Worm (Caenorhabditis elegans) whole organism, L4 larva: ENCODE results near the gene F52E10.4.

Source experiments
- T26A8.4 ChIP-seq: fragments of 200-800 bp; sonication (Bioruptor generic); IDR thresholded peaks from 2 replicates; pipeline ENCODE4 v1.3.6; 2022; ENCODE audit warnings: missing genetic modification characterization, missing compliant biosample characterization
- Y48G9A.11 ChIP-seq: fragments of 200-800 bp; sonication (Bioruptor generic); IDR thresholded peaks from 2 replicates; pipeline ENCODE4 v1.3.6; 2022; ENCODE audit warnings: missing genetic modification reagents, missing genetic modification characterization, missing compliant biosample characterization
- Y75B8A.6 ChIP-seq: fragments of 200-800 bp; sonication (Bioruptor generic); IDR thresholded peaks from 2 replicates; pipeline ENCODE4 v1.3.6; 2022; ENCODE audit warnings: missing genetic modification reagents, missing genetic modification characterization, missing compliant biosample characterization
- attf-4 ChIP-seq: sonication (generic microtip); optimal IDR thresholded peaks from 3 replicates; lab custom pipeline; 2017; ENCODE audit warnings: missing biosample characterization, missing genetic modification characterization
- ceh-20 ChIP-seq: fragments of 200-800 bp; sonication (Bioruptor generic); IDR thresholded peaks from 2 replicates; pipeline ENCODE4 v1.3.6; 2022; ENCODE audit warnings: missing genetic modification reagents, missing genetic modification characterization, missing compliant biosample characterization
- ceh-44 ChIP-seq: fragments of 200-800 bp; sonication (Bioruptor generic); IDR thresholded peaks from 2 replicates; pipeline ENCODE4 v1.3.6; 2022; ENCODE audit warnings: missing genetic modification reagents, missing genetic modification characterization, missing compliant biosample characterization
- ceh-62 ChIP-seq: sonication (generic microtip); optimal IDR thresholded peaks from 2 replicates; lab custom pipeline; 2017; ENCODE audit warnings: missing biosample characterization, missing genetic modification characterization
- cey-2 ChIP-seq: sonication (generic microtip); optimal IDR thresholded peaks from 3 replicates; lab custom pipeline; 2017; ENCODE audit warnings: missing genetic modification characterization, mild to moderate bottlenecking, missing compliant biosample characterization, antibody characterized with exemption, borderline replicate concordance; ENCODE audit not compliant: insufficient read depth
- daf-12 ChIP-seq: fragments of 150-350 bp; optimal IDR thresholded peaks from 2 replicates; lab custom pipeline; 2014; ENCODE audit warnings: missing biosample characterization, missing genetic modification reagents, missing genetic modification characterization
- daf-16 ChIP-seq, 3 experiments: sonication (generic microtip); optimal IDR thresholded peaks; 2 replicates each; lab custom pipeline; 2016 to 2017; ENCODE audit warnings: missing genetic modification characterization in 3 of 3, missing genetic modification reagents in 3 of 3, mild to moderate bottlenecking in 2 of 3, missing compliant biosample characterization in 2 of 3, missing biosample characterization in 1 of 3, moderate library complexity in 1 of 3
- dmd-6 ChIP-seq: fragments of 200-800 bp; sonication (Bioruptor generic); IDR thresholded peaks from 2 replicates; pipeline ENCODE4 v1.3.6; 2022; ENCODE audit warnings: missing genetic modification reagents, missing genetic modification characterization, missing compliant biosample characterization
- dpl-1 ChIP-seq: fragments of 150-350 bp; optimal IDR thresholded peaks from 2 replicates; lab custom pipeline; 2014; ENCODE audit warnings: missing biosample characterization, missing genetic modification reagents, missing genetic modification characterization
- dve-1 ChIP-seq: sonication (generic microtip); optimal IDR thresholded peaks from 2 replicates; lab custom pipeline; 2017; ENCODE audit warnings: antibody characterized with exemption, mild to moderate bottlenecking, missing genetic modification characterization, missing compliant biosample characterization; ENCODE audit not compliant: insufficient read depth
- egl-27 ChIP-seq: sonication (generic microtip); optimal IDR thresholded peaks from 3 replicates; lab custom pipeline; 2017; ENCODE audit warnings: missing biosample characterization, missing genetic modification reagents, missing genetic modification characterization
- fos-1 ChIP-seq: fragments of 150-350 bp; optimal IDR thresholded peaks from 2 replicates; lab custom pipeline; 2014; ENCODE audit warnings: missing biosample characterization, missing genetic modification characterization
- hif-1 ChIP-seq, 2 experiments: sonication (generic microtip); optimal IDR thresholded peaks; 2 replicates each; lab custom pipeline; 2016 to 2017; ENCODE audit warnings: missing compliant biosample characterization in 2 of 2, missing genetic modification characterization in 2 of 2, missing genetic modification reagents in 2 of 2, missing genotype in 2 of 2, mild to moderate bottlenecking in 1 of 2
- hlh-11 ChIP-seq: fragments of 200-800 bp; sonication (Bioruptor generic); optimal IDR thresholded peaks from 2 replicates; lab custom pipeline; 2018; ENCODE audit warnings: mild to moderate bottlenecking, missing genetic modification characterization, missing compliant biosample characterization
- hlh-30 ChIP-seq: sonication (generic microtip); optimal IDR thresholded peaks from 2 replicates; lab custom pipeline; 2017; ENCODE audit warnings: antibody characterized with exemption, mild to moderate bottlenecking, missing genetic modification characterization, missing compliant biosample characterization; ENCODE audit not compliant: insufficient read depth
- hmg-1.1 ChIP-seq: fragments of 200-800 bp; sonication (Bioruptor generic); IDR thresholded peaks from 2 replicates; pipeline ENCODE4 v1.3.6; 2022; ENCODE audit warnings: missing genetic modification reagents, missing genetic modification characterization, missing compliant biosample characterization
- lsy-2 ChIP-seq, 2 experiments: fragments of 150-350 bp in 1 of 2; sonication (generic microtip) in 1 of 2; optimal IDR thresholded peaks; 2 replicates each; lab custom pipeline; 2014 to 2017; ENCODE audit warnings: missing biosample characterization in 2 of 2, missing genetic modification characterization in 2 of 2
- madf-5 ChIP-seq, 2 experiments: fragments of 200-800 bp; sonication (Bioruptor generic); IDR thresholded peaks; 2 replicates each; pipeline ENCODE4 v1.3.6; 2022; ENCODE audit warnings: missing compliant biosample characterization in 2 of 2, missing genetic modification characterization in 2 of 2
- madf-9 ChIP-seq: fragments of 200-800 bp; sonication (Bioruptor generic); conservative IDR thresholded peaks from 2 replicates; pipeline ENCODE4 v1.3.6; 2022; ENCODE audit warnings: missing genetic modification reagents, missing genetic modification characterization, missing compliant biosample characterization
- mdl-1 ChIP-seq, 2 experiments: fragments of 150-350 bp in 1 of 2; sonication (generic microtip) in 1 of 2; optimal IDR thresholded peaks; 2 replicates each; lab custom pipeline; 2014 to 2017; ENCODE audit warnings: missing biosample characterization in 2 of 2, missing genetic modification characterization in 2 of 2
- mep-1 ChIP-seq: fragments of 150-350 bp; sonication (generic microtip); optimal IDR thresholded peaks from 3 replicates; lab custom pipeline; 2014; ENCODE audit warnings: missing biosample characterization, missing genetic modification characterization
- mes-2 ChIP-seq: sonication (generic microtip); optimal IDR thresholded peaks from 2 replicates; lab custom pipeline; 2016; ENCODE audit warnings: missing genotype, mild to moderate bottlenecking, missing genetic modification characterization, missing compliant biosample characterization; ENCODE audit not compliant: poor library complexity, severe bottlenecking
- mxl-2 ChIP-seq: fragments of 200-800 bp; sonication (Bioruptor generic); conservative IDR thresholded peaks from 2 replicates; pipeline ENCODE4 v1.3.6; 2022; ENCODE audit warnings: missing genetic modification reagents, missing genetic modification characterization, missing compliant biosample characterization
- mxl-3 ChIP-seq: fragments of 200-800 bp; sonication (Bioruptor generic); optimal IDR thresholded peaks from 2 replicates; lab custom pipeline; 2018; ENCODE audit warnings: mild to moderate bottlenecking, missing genetic modification characterization, missing compliant biosample characterization
- nhr-10 ChIP-seq: fragments of 150-350 bp; optimal IDR thresholded peaks from 2 replicates; lab custom pipeline; 2014; ENCODE audit warnings: missing biosample characterization, missing genetic modification characterization
- nhr-102 ChIP-seq: sonication (generic microtip); optimal IDR thresholded peaks from 2 replicates; lab custom pipeline; 2016; ENCODE audit warnings: mild to moderate bottlenecking, missing genetic modification characterization, moderate library complexity, missing compliant biosample characterization
- nhr-11 ChIP-seq: fragments of 150-350 bp; optimal IDR thresholded peaks from 2 replicates; lab custom pipeline; 2014; ENCODE audit warnings: missing biosample characterization, missing genetic modification characterization
- nhr-111 ChIP-seq: fragments of 200-800 bp; sonication (Bioruptor generic); optimal IDR thresholded peaks from 2 replicates; lab custom pipeline; 2018; ENCODE audit warnings: mild to moderate bottlenecking, missing genetic modification characterization, missing compliant biosample characterization
- nhr-25 ChIP-seq: sonication (generic microtip); optimal IDR thresholded peaks from 2 replicates; lab custom pipeline; 2017; ENCODE audit warnings: missing genetic modification characterization, mild to moderate bottlenecking, missing compliant biosample characterization, antibody characterized with exemption, moderate library complexity, borderline replicate concordance; ENCODE audit not compliant: insufficient read depth
- nhr-28 ChIP-seq: fragments of 150-350 bp; optimal IDR thresholded peaks from 2 replicates; lab custom pipeline; 2014; ENCODE audit warnings: missing biosample characterization, missing genetic modification characterization
- nhr-6 ChIP-seq: fragments of 150-350 bp; optimal IDR thresholded peaks from 2 replicates; lab custom pipeline; 2014; ENCODE audit warnings: missing biosample characterization, missing genetic modification characterization
- pha-4 ChIP-seq, 2 experiments: fragments of 150-350 bp in 1 of 2; fragments of 200-800 bp in 1 of 2; sonication (Bioruptor generic) in 1 of 2; IDR thresholded peaks in 1 of 2; optimal IDR thresholded peaks in 1 of 2; 2 replicates each; pipeline versions ENCODE4 v1.3.6 to Lab custom; 2014 to 2022; ENCODE audit warnings: missing genetic modification characterization in 2 of 2, missing genetic modification reagents in 2 of 2, missing biosample characterization in 1 of 2, missing compliant biosample characterization in 1 of 2
- php-3 ChIP-seq: fragments of 200-800 bp; sonication (Bioruptor generic); IDR thresholded peaks from 2 replicates; pipeline ENCODE4 v1.3.6; 2022; ENCODE audit warnings: missing genetic modification reagents, missing genetic modification characterization, missing compliant biosample characterization
- pqm-1 ChIP-seq: sonication (generic microtip); optimal IDR thresholded peaks from 2 replicates; lab custom pipeline; 2017; ENCODE audit warnings: missing biosample characterization, missing genetic modification characterization
- rbr-2 ChIP-seq: sonication (generic microtip); optimal IDR thresholded peaks from 2 replicates; lab custom pipeline; 2016; ENCODE audit warnings: missing genotype, missing genetic modification characterization, missing compliant biosample characterization
- set-16 ChIP-seq: fragments of 200-800 bp; sonication (Bioruptor generic); IDR thresholded peaks from 2 replicates; pipeline ENCODE4 v1.3.6; 2022; ENCODE audit warnings: missing genetic modification reagents, missing genetic modification characterization, missing compliant biosample characterization
- skn-1 ChIP-seq: fragments of 150-350 bp; optimal IDR thresholded peaks from 2 replicates; lab custom pipeline; 2014; ENCODE audit warnings: missing biosample characterization, missing genetic modification characterization
- spr-1 ChIP-seq: sonication (generic microtip); optimal IDR thresholded peaks from 2 replicates; lab custom pipeline; 2016; ENCODE audit warnings: mild to moderate bottlenecking, missing genetic modification characterization, missing compliant biosample characterization
- unc-62 ChIP-seq, 3 experiments: fragments of 150-350 bp in 1 of 3; sonication (generic microtip); optimal IDR thresholded peaks in 2 of 3; peaks in 1 of 3; 1 replicate in 1 of 3; 2 replicates in 2 of 3; lab custom pipeline; 2014 to 2017; ENCODE audit warnings: missing biosample characterization in 3 of 3, missing genetic modification characterization in 3 of 3, missing genetic modification reagents in 3 of 3, missing genotype in 1 of 3
- vab-7 ChIP-seq: fragments of 200-800 bp; sonication (Bioruptor generic); IDR thresholded peaks from 2 replicates; pipeline ENCODE4 v1.3.6; 2022; ENCODE audit warnings: missing genetic modification reagents, missing genetic modification characterization, missing compliant biosample characterization
- zfp-2 ChIP-seq: sonication (generic microtip); optimal IDR thresholded peaks from 2 replicates; lab custom pipeline; 2016; ENCODE audit warnings: mild to moderate bottlenecking, missing genetic modification characterization, missing compliant biosample characterization
- zip-11 ChIP-seq: fragments of 200-800 bp; sonication (Bioruptor generic); IDR thresholded peaks from 2 replicates; pipeline ENCODE4 v1.3.6; 2022; ENCODE audit warnings: missing genetic modification characterization, missing compliant biosample characterization

Gene F52E10.4

ce11 chrX:16275255-16275813 lies 17.5 kb downstream of the F52E10.4 start, which contains the start of gene sdc-1:
sdc-1 (plus strand) TSS chrX:16275763.
- peak; percentile 30 for TF ChIP-seq mxl-3 (GFP tag; lab: Kevin White, UChicago)
- TF ChIP-seq daf-16 (GFP tag; optimal IDR thresholded peaks at IDR 0.05; lab: Kevin White, UChicago), result peak in 1 of 2 experiments; percentile 35
- peak; percentile 84 for TF ChIP-seq daf-16 (tag; optimal IDR thresholded peaks at IDR 0.05; lab: Kevin White, UChicago)
- no peak for TF ChIP-seq attf-4 (tag; lab: Kevin White, UChicago)
- no peak for TF ChIP-seq zfp-2
- peak; percentile 6 to 68 for TF ChIP-seq mdl-1 (tag; optimal IDR thresholded peaks at IDR 0.05; lab: Kevin White, UChicago)
- TF ChIP-seq ceh-62 (tag; lab: Kevin White, UChicago), result no peak
- peak; percentile 51; the same call in 1 of the 2 replicates for TF ChIP-seq hmg-1.1
- peak; percentile 62 for TF ChIP-seq hlh-11 (tag; lab: Kevin White, UChicago)
- no peak for TF ChIP-seq vab-7 (GFP tag; lab: Robert Waterston, UW)
- TF ChIP-seq hif-1 (tag; optimal IDR thresholded peaks at IDR 0.05; lab: Kevin White, UChicago), result peak in 1 of 2 experiments; percentile 50
- TF ChIP-seq daf-12 (tag; lab: Kevin White, UChicago), result no peak
- TF ChIP-seq set-16 (GFP tag; lab: Robert Waterston, UW), result peak; percentile 19; the same call in 1 of the 2 replicates
- 0 out of 2 replicates have a peak, but pooled peaks have one; percentile 12 for TF ChIP-seq madf-9
- no peak for TF ChIP-seq fos-1 (tag; lab: Kevin White, UChicago)
- TF ChIP-seq nhr-28, result peak; percentile 20
- peak; percentile 39 for TF ChIP-seq nhr-11
- no peak for TF ChIP-seq pha-4 (GFP tag; IDR thresholded peaks at IDR 0.05; lab: Robert Waterston, UW)
- TF ChIP-seq pha-4 (tag; optimal IDR thresholded peaks at IDR 0.05; lab: Kevin White, UChicago), result peak; percentile 30
- TF ChIP-seq spr-1 (tag; lab: Kevin White, UChicago), result no peak
- TF ChIP-seq dve-1 (tag; lab: Kevin White, UChicago), result peak; percentile 28
- TF ChIP-seq rbr-2 (tag; lab: Kevin White, UChicago), result peak; percentile 34
- TF ChIP-seq mep-1, result peak; percentile 67
- TF ChIP-seq Y48G9A.11 (GFP tag; lab: Robert Waterston, UW), result no peak
- peak; percentile 60 for TF ChIP-seq mes-2 (tag; lab: Kevin White, UChicago)
- peak; percentile 51 for TF ChIP-seq hlh-30
- TF ChIP-seq nhr-6 (tag; lab: Kevin White, UChicago), result peak; percentile 52
- no peak for TF ChIP-seq nhr-102 (tag; lab: Kevin White, UChicago)
- TF ChIP-seq nhr-10, result no peak
- TF ChIP-seq madf-5 (GFP tag; IDR thresholded peaks at IDR 0.05; lab: Robert Waterston, UW), result no peak
- no peak for TF ChIP-seq T26A8.4 (GFP tag; lab: Robert Waterston, UW)
- TF ChIP-seq dmd-6, result peak; percentile 26; the same call in 1 of the 2 replicates
- peak; percentile 70 for TF ChIP-seq dpl-1
- TF ChIP-seq, all 104 proteins: peak for 19

- peak; percentile 50 for TF ChIP-seq hlh-30
- peak; percentile 41 to 86 for TF ChIP-seq daf-16 (GFP tag; optimal IDR thresholded peaks at IDR 0.05; lab: Kevin White, UChicago)
- peak; percentile 56 for TF ChIP-seq daf-16 (tag; optimal IDR thresholded peaks at IDR 0.05; lab: Kevin White, UChicago)
- TF ChIP-seq cey-2 (tag; lab: Kevin White, UChicago), result no peak
- TF ChIP-seq php-3 (GFP tag; lab: Robert Waterston, UW), result peak; percentile 22; the same call in 1 of the 2 replicates
- peak; percentile 43 for TF ChIP-seq hlh-11 (tag; lab: Kevin White, UChicago)
- TF ChIP-seq ceh-20 (GFP tag; lab: Robert Waterston, UW), result peak; percentile 22; the same call in 1 of the 2 replicates
- TF ChIP-seq lsy-2 (tag; optimal IDR thresholded peaks at IDR 0.05; lab: Kevin White, UChicago), result no peak
- TF ChIP-seq spr-1 (tag; lab: Kevin White, UChicago), result peak; percentile 4
- no peak for TF ChIP-seq nhr-11
- TF ChIP-seq daf-12 (tag; lab: Kevin White, UChicago), result no peak
- 0 out of 2 replicates have a peak, but pooled peaks have one; percentile 51 for TF ChIP-seq zip-11 (GFP tag; lab: Robert Waterston, UW)
- 0 out of 2 replicates have a peak, but pooled peaks have one; percentile 52 for TF ChIP-seq Y48G9A.11 (GFP tag; lab: Robert Waterston, UW)
- TF ChIP-seq nhr-25 (tag; lab: Kevin White, UChicago), result no peak
- no peak for TF ChIP-seq nhr-111
- TF ChIP-seq mxl-2, result 0 out of 2 replicates have a peak, but pooled peaks have one; percentile 21
- 0 out of 2 replicates have a peak, but pooled peaks have one; percentile 78 for TF ChIP-seq Y75B8A.6 (GFP tag; lab: Robert Waterston, UW)
- TF ChIP-seq pqm-1, result no peak
- no peak for TF ChIP-seq skn-1
- peak; percentile 51; the same call in 1 of the 2 replicates for TF ChIP-seq ceh-44 (GFP tag; lab: Robert Waterston, UW)
- TF ChIP-seq egl-27, result no peak
- TF ChIP-seq unc-62 (GFP tag; optimal IDR thresholded peaks at IDR 0.05 in 1 of 2; lab: Kevin White, UChicago), result peak in 1 of 2 experiments; percentile 81
- no peak for TF ChIP-seq unc-62 (tag; optimal IDR thresholded peaks at IDR 0.05; lab: Kevin White, UChicago)
- TF ChIP-seq dmd-6, result peak; percentile 43
Measured at ce11 chrX:16271147-16271546, 21.7 kb downstream of the F52E10.4 start.
